Fruit fly (Drosophila melanogaster) whole organism, wandering third instar larva: Measurements from ENCODE around the gene CG13950.

Experiments used
- Abd-B ChIP-seq: fragments of >200 bp; optimal IDR thresholded peaks from 2 replicates; lab custom pipeline; 2017; ENCODE audit warnings: missing biosample characterization, missing genetic modification characterization
- Vsx2 ChIP-seq: fragments of 200-300, 225-300 bp; sonication (Bioruptor generic); optimal IDR thresholded peaks from 2 replicates; lab custom pipeline; 2018; ENCODE audit warnings: missing biosample characterization, missing genetic modification characterization; ENCODE audit not compliant: partially characterized antibody
- dsf ChIP-seq: sonication (Bioruptor generic); optimal IDR thresholded peaks from 2 replicates; lab custom pipeline; 2016; ENCODE audit warnings: missing biosample characterization, missing genetic modification characterization, borderline replicate concordance
- usp ChIP-seq: fragments of >200 bp; optimal IDR thresholded peaks from 2 replicates; lab custom pipeline; 2017; ENCODE audit warnings: missing biosample characterization, missing genetic modification characterization

DNA sequence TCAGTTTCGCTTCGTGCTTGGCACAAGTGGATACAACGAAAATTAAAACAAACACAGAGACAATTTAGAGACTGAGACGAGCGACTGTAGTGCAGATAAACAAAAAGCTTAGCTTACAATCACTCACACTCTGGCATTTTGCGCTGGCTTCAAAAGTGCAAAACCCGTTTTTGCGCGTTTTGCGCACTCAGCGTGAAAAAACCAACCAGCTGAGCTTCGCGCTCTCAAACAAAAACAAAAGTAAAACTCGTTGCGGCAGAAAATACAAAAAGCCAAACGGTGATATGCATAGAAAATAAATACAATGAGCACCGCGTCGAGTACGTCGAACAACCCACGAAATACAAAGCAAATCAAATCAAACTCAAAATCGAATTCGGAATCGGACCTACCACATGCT lies 19.3 kb upstream of the CG13950 start:
- no peak for TF ChIP-seq usp (GFP tag; lab: Kevin White, UChicago)
- no peak for TF ChIP-seq Abd-B (GFP tag; lab: Kevin White, UChicago)
- TF ChIP-seq Vsx2: no peak
- TF ChIP-seq dsf (GFP tag; lab: Kevin White, UChicago): no peak
